Worm (Caenorhabditis elegans) whole organism, mixed stage, embryonic: ENCODE results near the gene fbxa-44.

ENCODE experiments used
- blmp-1 ChIP-seq: fragments of 150-350 bp; optimal IDR thresholded peaks from 2 replicates; lab custom pipeline; 2014; ENCODE audit warnings: missing biosample characterization, missing genetic modification characterization
- sem-2 ChIP-seq: fragments of 200-800 bp; sonication (Bioruptor generic); optimal IDR thresholded peaks from 2 replicates; lab custom pipeline; 2018; ENCODE audit warnings: mild to moderate bottlenecking, missing genetic modification characterization, missing compliant biosample characterization
- unc-62 ChIP-seq: fragments of 150-350 bp; optimal IDR thresholded peaks from 2 replicates; lab custom pipeline; 2014; ENCODE audit warnings: missing biosample characterization, missing genetic modification reagents, missing genetic modification characterization

ce11 chrV:16909871-16910270 lies 20.8 kb downstream of the fbxa-44 start, which contains the start of gene F09C6.16:
- no peak for TF ChIP-seq blmp-1 (tag; lab: Kevin White, UChicago)
- TF ChIP-seq sem-2 = no peak
- no peak for TF ChIP-seq unc-62 (GFP tag; lab: Kevin White, UChicago)
